Fruit fly (Drosophila melanogaster) Kc167 (cell line): ENCODE data around the gene CG3942.

ENCODE experiments used
- Myc ChIP-seq: fragments of >200 bp; optimal IDR thresholded peaks from 2 replicates; lab custom pipeline; 2017; ENCODE audit warnings: missing external identifiers
- Sin3A ChIP-seq: fragments of >200 bp; optimal IDR thresholded peaks from 2 replicates; lab custom pipeline; 2018; ENCODE audit warnings: missing external identifiers
- h ChIP-seq: fragments of >200 bp; optimal IDR thresholded peaks from 3 replicates; lab custom pipeline; 2018; ENCODE audit warnings: missing external identifiers
- insv ChIP-seq: fragments of >200 bp; optimal IDR thresholded peaks from 3 replicates; lab custom pipeline; 2018; ENCODE audit warnings: missing external identifiers
- psq ChIP-seq: fragments of >200 bp; optimal IDR thresholded peaks from 2 replicates; lab custom pipeline; 2017; ENCODE audit warnings: missing external identifiers
- ttk ChIP-seq: sonication (Bioruptor generic); optimal IDR thresholded peaks from 2 replicates; lab custom pipeline; 2017; ENCODE audit warnings: missing external identifiers

The CG3942 gene

DNA sequence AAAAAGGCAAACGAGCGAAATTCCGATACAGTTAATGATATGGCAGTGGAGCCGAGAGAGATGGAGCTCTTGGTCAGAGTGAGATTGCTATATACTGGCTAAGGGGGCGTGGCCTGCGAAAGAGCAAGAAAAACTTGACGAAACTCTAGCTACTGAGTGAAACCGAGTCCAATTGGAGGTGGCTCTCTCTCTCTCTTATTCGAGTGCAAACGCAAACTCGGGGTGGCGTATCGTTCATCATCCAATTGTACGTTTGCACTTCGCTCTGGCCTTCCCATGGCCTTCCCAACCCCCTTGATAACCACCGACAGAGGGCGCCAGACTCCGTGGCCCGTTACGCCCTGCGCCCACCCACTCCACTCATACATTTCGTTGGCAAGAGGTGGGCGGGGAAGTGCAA lies 25.0 kb downstream of the CG3942 start:
- TF ChIP-seq Myc (no peak), psq (lab: Kevin White, UChicago) (no peak), insv (lab: Kevin White, UChicago) (no peak), Sin3A (lab: Kevin White, UChicago) (no peak), h (lab: Kevin White, UChicago) (no peak), ttk (lab: Kevin White, UChicago) (no peak)

- TF ChIP-seq Myc = no peak
- no peak for TF ChIP-seq insv (lab: Kevin White, UChicago)
- no peak for TF ChIP-seq h (lab: Kevin White, UChicago)
- no peak for TF ChIP-seq ttk (lab: Kevin White, UChicago)
- TF ChIP-seq psq (lab: Kevin White, UChicago) = no peak
- TF ChIP-seq Sin3A (lab: Kevin White, UChicago) = no peak
These were observed 26.8 kb downstream of the CG3942 start for dm6 chr3R:12280729-12281342.

DNA sequence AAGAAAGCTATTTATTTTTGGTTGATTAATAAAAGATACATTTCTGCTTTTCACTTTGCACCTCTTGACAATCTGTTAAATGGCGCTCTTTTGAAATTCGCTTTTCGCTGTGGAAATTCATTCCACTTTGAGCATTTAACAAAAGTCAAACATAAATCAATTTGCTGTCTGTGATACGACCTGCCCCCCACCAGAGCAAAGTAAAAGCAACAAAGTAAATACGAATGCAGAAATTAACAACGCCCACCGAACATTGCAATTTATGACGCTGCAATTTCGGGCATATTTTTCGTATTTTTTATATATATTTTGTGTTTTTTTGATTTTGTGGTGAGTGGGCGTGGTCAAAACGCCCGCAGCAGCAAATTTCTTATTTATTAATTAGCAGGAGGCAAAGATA lies 31.6 kb downstream of the CG3942 start:
- TF ChIP-seq Sin3A (lab: Kevin White, UChicago) = no peak
- no peak for TF ChIP-seq Myc
- TF ChIP-seq ttk (lab: Kevin White, UChicago) = no peak
- no peak for TF ChIP-seq h (lab: Kevin White, UChicago)
- no peak for TF ChIP-seq insv (lab: Kevin White, UChicago)
- no peak for TF ChIP-seq psq (lab: Kevin White, UChicago)

DNA sequence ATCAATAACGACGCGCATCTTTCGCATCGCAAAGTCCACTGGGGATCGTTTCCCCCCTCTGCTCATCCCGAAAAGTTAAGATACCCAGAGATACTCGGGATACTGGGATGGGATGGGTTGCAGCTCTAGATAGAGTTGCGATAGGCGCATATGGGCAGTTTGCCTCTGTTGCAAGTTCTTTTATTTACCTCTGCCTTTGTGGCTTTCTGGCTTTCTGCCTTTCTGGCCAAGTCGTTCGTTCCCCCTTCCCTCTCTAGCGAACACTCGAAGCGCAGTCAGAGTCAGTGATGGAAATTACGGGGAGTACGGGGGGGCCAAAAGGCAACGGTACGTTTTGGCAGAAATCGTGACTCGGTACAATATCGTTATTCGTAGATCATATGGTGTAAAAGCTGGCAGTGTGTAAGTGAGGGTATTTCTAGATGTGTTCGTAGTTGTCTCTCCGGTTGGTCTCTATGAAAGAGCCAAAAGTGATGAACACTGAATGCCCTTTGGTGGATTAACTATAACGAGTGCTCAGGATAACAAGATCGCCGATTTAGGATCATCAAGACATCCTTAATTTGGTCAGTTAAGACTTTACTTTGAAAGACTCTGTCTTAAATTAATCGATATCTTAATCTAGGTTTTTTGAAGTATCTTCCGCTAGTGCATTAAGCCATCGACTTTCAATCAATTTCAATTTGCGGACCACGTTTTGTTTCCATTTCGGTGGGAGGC lies 34.8 kb downstream of the CG3942 start:
- TF ChIP-seq Sin3A (lab: Kevin White, UChicago) (no peak), ttk (lab: Kevin White, UChicago) (no peak), insv (lab: Kevin White, UChicago) (no peak), h (lab: Kevin White, UChicago) (no peak), Myc (no peak), psq (lab: Kevin White, UChicago) (no peak)

DNA sequence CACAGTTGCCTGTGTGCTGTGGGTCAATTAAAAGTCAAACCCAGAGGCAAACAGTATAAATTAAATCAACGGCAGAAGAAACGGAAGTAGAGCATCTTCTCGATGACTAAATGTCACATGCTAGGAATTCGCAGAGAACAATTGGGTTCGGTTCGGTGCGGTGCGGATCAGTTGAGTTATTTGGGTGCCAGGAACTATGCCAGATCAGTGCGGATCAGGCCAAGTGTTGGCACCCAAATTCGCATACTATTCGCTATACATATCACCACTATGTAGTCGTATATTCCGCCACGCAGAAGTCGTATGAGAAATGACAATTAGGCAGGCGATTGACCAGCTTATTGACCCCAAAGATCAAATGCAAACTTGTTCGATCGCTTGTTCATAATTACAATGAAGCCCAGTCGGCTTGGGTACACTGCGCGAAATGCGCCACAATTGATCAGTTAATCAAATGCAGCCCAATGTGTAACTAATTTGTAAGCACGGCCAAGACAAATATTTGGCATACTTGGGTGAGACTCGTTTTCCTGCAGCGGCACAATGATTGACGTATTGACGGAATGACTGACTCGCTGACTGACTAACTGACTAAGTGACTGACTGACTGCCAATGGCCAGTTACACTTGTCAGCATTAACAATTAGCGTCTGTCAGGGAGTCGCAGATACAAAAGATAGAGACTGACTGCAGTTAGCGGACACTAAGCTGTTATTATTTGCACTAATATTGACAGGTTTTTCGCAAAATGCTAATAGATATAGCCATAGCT lies 36.7 kb downstream of the CG3942 start:
- TF ChIP-seq insv (lab: Kevin White, UChicago) (no peak), h (lab: Kevin White, UChicago) (no peak), psq (lab: Kevin White, UChicago) (no peak), ttk (lab: Kevin White, UChicago) (no peak), Sin3A (lab: Kevin White, UChicago) (no peak), Myc (no peak)

- TF ChIP-seq Myc = no peak
- no peak for TF ChIP-seq psq (lab: Kevin White, UChicago)
- no peak for TF ChIP-seq insv (lab: Kevin White, UChicago)
- TF ChIP-seq h (lab: Kevin White, UChicago) = no peak
- no peak for TF ChIP-seq Sin3A (lab: Kevin White, UChicago)
- TF ChIP-seq ttk (lab: Kevin White, UChicago) = no peak
These were observed 37.9 kb downstream of the CG3942 start for dm6 chr3R:12291872-12292271.

dm6 chr3R:12297261-12297660 lies 43.3 kb downstream of the CG3942 start:
- TF ChIP-seq ttk (lab: Kevin White, UChicago) (no peak), Myc (no peak), Sin3A (lab: Kevin White, UChicago) (no peak), h (lab: Kevin White, UChicago) (no peak), insv (lab: Kevin White, UChicago) (no peak)

DNA sequence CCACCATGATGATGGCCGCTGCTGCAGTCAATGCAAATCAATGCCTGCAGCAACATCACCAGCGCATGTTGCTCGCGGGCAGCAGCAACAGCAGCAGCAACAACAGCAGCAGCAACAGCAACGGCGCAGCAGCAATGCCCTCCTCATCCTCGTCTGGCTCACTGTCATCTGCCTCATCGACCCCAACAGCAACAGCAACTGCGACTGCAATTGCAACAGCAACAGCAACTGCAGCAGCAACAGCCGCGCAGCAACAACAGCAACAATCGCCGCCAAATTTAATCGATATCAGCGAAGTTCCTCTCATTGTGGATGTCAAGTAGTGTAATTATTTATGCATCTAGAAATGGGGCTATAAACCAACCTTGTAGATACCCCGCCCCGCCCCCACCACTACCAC lies 47.5 kb downstream of the CG3942 start:
- TF ChIP-seq ttk (lab: Kevin White, UChicago) (no peak), Myc (no peak), psq (lab: Kevin White, UChicago) (no peak), h (lab: Kevin White, UChicago) (no peak), insv (lab: Kevin White, UChicago) (no peak), Sin3A (lab: Kevin White, UChicago) (no peak)

DNA sequence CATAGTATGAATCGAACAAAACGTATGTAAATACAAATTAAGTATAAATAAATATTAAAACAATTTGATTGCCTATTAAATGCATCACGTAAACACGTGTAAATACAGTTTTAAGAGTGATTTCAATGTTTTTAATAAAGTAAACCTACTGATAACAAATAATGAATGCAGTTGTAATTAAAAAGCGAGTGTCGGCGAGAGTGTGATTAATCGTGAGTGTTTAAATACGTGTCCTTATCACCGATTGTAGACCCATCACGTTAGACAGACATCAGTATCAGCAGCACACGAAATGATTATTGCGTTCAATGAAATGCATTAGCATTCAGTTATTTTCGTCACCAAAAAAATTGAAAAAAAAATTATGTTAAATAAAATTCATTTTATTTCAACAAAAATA lies 48.9 kb downstream of the CG3942 start:
- TF ChIP-seq insv (lab: Kevin White, UChicago) (no peak), h (lab: Kevin White, UChicago) (no peak), Sin3A (lab: Kevin White, UChicago) (no peak), ttk (lab: Kevin White, UChicago) (no peak)
